Worm (Caenorhabditis elegans) whole organism, L4 larva: ENCODE results near the gene smoc-1.

ENCODE experiments used
- F26F4.8 ChIP-seq: fragments of 200-800 bp; sonication (Bioruptor generic); conservative IDR thresholded peaks from 2 replicates; pipeline ENCODE4 v1.3.6; 2022; ENCODE audit warnings: missing genetic modification characterization, missing compliant biosample characterization
- F49E8.2 ChIP-seq: sonication (generic microtip); optimal IDR thresholded peaks from 2 replicates; lab custom pipeline; 2016; ENCODE audit warnings: missing compliant biosample characterization, mild to moderate bottlenecking, missing genetic modification characterization, borderline replicate concordance
- T20F7.1 ChIP-seq: fragments of 200-800 bp; sonication (Bioruptor generic); optimal IDR thresholded peaks from 2 replicates; lab custom pipeline; 2018; ENCODE audit warnings: mild to moderate bottlenecking, missing genetic modification characterization, missing compliant biosample characterization
- Y48G9A.11 ChIP-seq: fragments of 200-800 bp; sonication (Bioruptor generic); IDR thresholded peaks from 2 replicates; pipeline ENCODE4 v1.3.6; 2022; ENCODE audit warnings: missing genetic modification reagents, missing genetic modification characterization, missing compliant biosample characterization
- ZK337.2 ChIP-seq: fragments of 200-800 bp; sonication (Bioruptor generic); IDR thresholded peaks from 2 replicates; pipeline ENCODE4 v1.3.6; 2022; ENCODE audit warnings: missing genetic modification reagents, missing genetic modification characterization, missing compliant biosample characterization
- aha-1 ChIP-seq: fragments of 150-350 bp; peaks from one replicate; lab custom pipeline; 2014; ENCODE audit warnings: missing biosample characterization, missing genetic modification characterization
- ama-1 ChIP-seq: fragments of 150-350 bp; optimal IDR thresholded peaks from 2 replicates; lab custom pipeline; 2014; ENCODE audit warnings: inconsistent platforms, mixed read lengths
- attf-4 ChIP-seq: sonication (generic microtip); optimal IDR thresholded peaks from 3 replicates; lab custom pipeline; 2017; ENCODE audit warnings: missing biosample characterization, missing genetic modification characterization
- ceh-62 ChIP-seq: sonication (generic microtip); optimal IDR thresholded peaks from 2 replicates; lab custom pipeline; 2017; ENCODE audit warnings: missing biosample characterization, missing genetic modification characterization
- daf-19 ChIP-seq: fragments of 200-800 bp; sonication (Bioruptor generic); conservative IDR thresholded peaks from 2 replicates; pipeline ENCODE4 v1.3.6; 2022; ENCODE audit warnings: missing genetic modification characterization, missing compliant biosample characterization
- daf-8 ChIP-seq: fragments of 200-800 bp; sonication (Bioruptor generic); IDR thresholded peaks from 2 replicates; pipeline ENCODE4 v1.3.6; 2022; ENCODE audit warnings: missing genetic modification characterization, missing compliant biosample characterization
- dmd-6 ChIP-seq: fragments of 200-800 bp; sonication (Bioruptor generic); IDR thresholded peaks from 2 replicates; pipeline ENCODE4 v1.3.6; 2022; ENCODE audit warnings: missing genetic modification reagents, missing genetic modification characterization, missing compliant biosample characterization
- dmd-8 ChIP-seq: fragments of 200-800 bp; sonication (Bioruptor generic); IDR thresholded peaks from 2 replicates; pipeline ENCODE4 v1.3.6; 2022; ENCODE audit warnings: missing genetic modification characterization, missing compliant biosample characterization
- duxl-1 ChIP-seq: sonication (generic microtip); optimal IDR thresholded peaks from 2 replicates; lab custom pipeline; 2016; ENCODE audit warnings: mild to moderate bottlenecking, missing genetic modification characterization, moderate library complexity, missing compliant biosample characterization; ENCODE audit not compliant: poor library complexity
- dve-1 ChIP-seq: sonication (generic microtip); optimal IDR thresholded peaks from 2 replicates; lab custom pipeline; 2017; ENCODE audit warnings: antibody characterized with exemption, mild to moderate bottlenecking, missing genetic modification characterization, missing compliant biosample characterization; ENCODE audit not compliant: insufficient read depth
- egl-43 ChIP-seq: fragments of 200-800 bp; sonication (Bioruptor generic); IDR thresholded peaks from 2 replicates; pipeline ENCODE4 v1.3.6; 2022; ENCODE audit warnings: missing genetic modification reagents, missing genetic modification characterization, missing compliant biosample characterization
- fkh-10 ChIP-seq: fragments of 150-350 bp; optimal IDR thresholded peaks from 2 replicates; lab custom pipeline; 2014; ENCODE audit warnings: missing biosample characterization, missing genetic modification reagents, missing genetic modification characterization
- fos-1 ChIP-seq: fragments of 150-350 bp; optimal IDR thresholded peaks from 2 replicates; lab custom pipeline; 2014; ENCODE audit warnings: missing biosample characterization, missing genetic modification characterization
- gei-8 ChIP-seq: fragments of 200-800 bp; sonication (Bioruptor generic); optimal IDR thresholded peaks from 2 replicates; lab custom pipeline; 2018; ENCODE audit warnings: mild to moderate bottlenecking, missing genetic modification characterization, missing compliant biosample characterization
- hlh-11 ChIP-seq: fragments of 200-800 bp; sonication (Bioruptor generic); optimal IDR thresholded peaks from 2 replicates; lab custom pipeline; 2018; ENCODE audit warnings: mild to moderate bottlenecking, missing genetic modification characterization, missing compliant biosample characterization
- hmg-1.1 ChIP-seq: fragments of 200-800 bp; sonication (Bioruptor generic); IDR thresholded peaks from 2 replicates; pipeline ENCODE4 v1.3.6; 2022; ENCODE audit warnings: missing genetic modification reagents, missing genetic modification characterization, missing compliant biosample characterization
- lin-1 ChIP-seq: fragments of 200-800 bp; sonication (Bioruptor generic); IDR thresholded peaks from 2 replicates; pipeline ENCODE4 v1.3.6; 2022; ENCODE audit warnings: missing genetic modification reagents, missing genetic modification characterization, missing compliant biosample characterization
- lin-15B ChIP-seq: fragments of 150-350 bp; sonication (generic microtip); optimal IDR thresholded peaks from 3 replicates; lab custom pipeline; 2014; ENCODE audit warnings: missing biosample characterization, missing genetic modification characterization
- lir-3 ChIP-seq: sonication (generic microtip); optimal IDR thresholded peaks from 2 replicates; lab custom pipeline; 2016; ENCODE audit warnings: mild to moderate bottlenecking, missing genetic modification characterization, missing compliant biosample characterization
- lsy-2 ChIP-seq, 2 experiments: fragments of 150-350 bp in 1 of 2; sonication (generic microtip) in 1 of 2; optimal IDR thresholded peaks; 2 replicates each; lab custom pipeline; 2014 to 2017; ENCODE audit warnings: missing biosample characterization in 2 of 2, missing genetic modification characterization in 2 of 2
- madf-9 ChIP-seq: fragments of 200-800 bp; sonication (Bioruptor generic); conservative IDR thresholded peaks from 2 replicates; pipeline ENCODE4 v1.3.6; 2022; ENCODE audit warnings: missing genetic modification reagents, missing genetic modification characterization, missing compliant biosample characterization
- mdl-1 ChIP-seq, 2 experiments: fragments of 150-350 bp in 1 of 2; sonication (generic microtip) in 1 of 2; optimal IDR thresholded peaks; 2 replicates each; lab custom pipeline; 2014 to 2017; ENCODE audit warnings: missing biosample characterization in 2 of 2, missing genetic modification characterization in 2 of 2
- mes-2 ChIP-seq: sonication (generic microtip); optimal IDR thresholded peaks from 2 replicates; lab custom pipeline; 2016; ENCODE audit warnings: missing genotype, mild to moderate bottlenecking, missing genetic modification characterization, missing compliant biosample characterization; ENCODE audit not compliant: poor library complexity, severe bottlenecking
- mxl-2 ChIP-seq: fragments of 200-800 bp; sonication (Bioruptor generic); conservative IDR thresholded peaks from 2 replicates; pipeline ENCODE4 v1.3.6; 2022; ENCODE audit warnings: missing genetic modification reagents, missing genetic modification characterization, missing compliant biosample characterization
- nhr-102 ChIP-seq: sonication (generic microtip); optimal IDR thresholded peaks from 2 replicates; lab custom pipeline; 2016; ENCODE audit warnings: mild to moderate bottlenecking, missing genetic modification characterization, moderate library complexity, missing compliant biosample characterization
- nhr-25 ChIP-seq: sonication (generic microtip); optimal IDR thresholded peaks from 2 replicates; lab custom pipeline; 2017; ENCODE audit warnings: missing genetic modification characterization, mild to moderate bottlenecking, missing compliant biosample characterization, antibody characterized with exemption, moderate library complexity, borderline replicate concordance; ENCODE audit not compliant: insufficient read depth
- nhr-28 ChIP-seq: fragments of 150-350 bp; optimal IDR thresholded peaks from 2 replicates; lab custom pipeline; 2014; ENCODE audit warnings: missing biosample characterization, missing genetic modification characterization
- nhr-42 ChIP-seq: fragments of 200-800 bp; sonication (Bioruptor generic); IDR thresholded peaks from 2 replicates; pipeline ENCODE4 v1.3.6; 2022; ENCODE audit warnings: missing genetic modification characterization, missing compliant biosample characterization
- nhr-48 ChIP-seq: sonication (generic microtip); optimal IDR thresholded peaks from 2 replicates; lab custom pipeline; 2016; ENCODE audit warnings: mild to moderate bottlenecking, missing genetic modification characterization, missing compliant biosample characterization
- nhr-76 ChIP-seq: fragments of 150-350 bp; optimal IDR thresholded peaks from 2 replicates; lab custom pipeline; 2014; ENCODE audit warnings: missing biosample characterization, missing genetic modification characterization
- rbr-2 ChIP-seq: sonication (generic microtip); optimal IDR thresholded peaks from 2 replicates; lab custom pipeline; 2016; ENCODE audit warnings: missing genotype, missing genetic modification characterization, missing compliant biosample characterization
- set-16 ChIP-seq: fragments of 200-800 bp; sonication (Bioruptor generic); IDR thresholded peaks from 2 replicates; pipeline ENCODE4 v1.3.6; 2022; ENCODE audit warnings: missing genetic modification reagents, missing genetic modification characterization, missing compliant biosample characterization
- skn-1 ChIP-seq: fragments of 150-350 bp; optimal IDR thresholded peaks from 2 replicates; lab custom pipeline; 2014; ENCODE audit warnings: missing biosample characterization, missing genetic modification characterization
- spr-1 ChIP-seq: sonication (generic microtip); optimal IDR thresholded peaks from 2 replicates; lab custom pipeline; 2016; ENCODE audit warnings: mild to moderate bottlenecking, missing genetic modification characterization, missing compliant biosample characterization
- unc-62 ChIP-seq, 3 experiments: fragments of 150-350 bp in 1 of 3; sonication (generic microtip); optimal IDR thresholded peaks in 2 of 3; peaks in 1 of 3; 1 replicate in 1 of 3; 2 replicates in 2 of 3; lab custom pipeline; 2014 to 2017; ENCODE audit warnings: missing biosample characterization in 3 of 3, missing genetic modification characterization in 3 of 3, missing genetic modification reagents in 3 of 3, missing genotype in 1 of 3
- zag-1 ChIP-seq: fragments of 150-350 bp; optimal IDR thresholded peaks from 2 replicates; lab custom pipeline; 2014; ENCODE audit warnings: missing biosample characterization, missing genetic modification characterization
- zfp-2 ChIP-seq: sonication (generic microtip); optimal IDR thresholded peaks from 2 replicates; lab custom pipeline; 2016; ENCODE audit warnings: mild to moderate bottlenecking, missing genetic modification characterization, missing compliant biosample characterization
- zip-11 ChIP-seq: fragments of 200-800 bp; sonication (Bioruptor generic); IDR thresholded peaks from 2 replicates; pipeline ENCODE4 v1.3.6; 2022; ENCODE audit warnings: missing genetic modification characterization, missing compliant biosample characterization
- zip-2 ChIP-seq: fragments of 150-350 bp; optimal IDR thresholded peaks from 2 replicates; lab custom pipeline; 2014; ENCODE audit warnings: missing biosample characterization, missing genetic modification characterization
- ztf-11 ChIP-seq: fragments of 150-350 bp; optimal IDR thresholded peaks from 2 replicates; lab custom pipeline; 2014; ENCODE audit warnings: missing biosample characterization, missing genetic modification characterization

The smoc-1 gene

ce11 chrV:11799252-11799822 is 41.9 kb downstream of the smoc-1 start (continued):
- TF ChIP-seq attf-4 (no peak), ama-1 (lab: Kevin White, UChicago) (no peak), ztf-11 (tag; lab: Kevin White, UChicago) (no peak), gei-8 (GFP tag; lab: Kevin White, UChicago) (peak; percentile 11), nhr-102 (tag; lab: Kevin White, UChicago) (peak; percentile 84), daf-8 (GFP tag; lab: Robert Waterston, UW) (no peak)

DNA sequence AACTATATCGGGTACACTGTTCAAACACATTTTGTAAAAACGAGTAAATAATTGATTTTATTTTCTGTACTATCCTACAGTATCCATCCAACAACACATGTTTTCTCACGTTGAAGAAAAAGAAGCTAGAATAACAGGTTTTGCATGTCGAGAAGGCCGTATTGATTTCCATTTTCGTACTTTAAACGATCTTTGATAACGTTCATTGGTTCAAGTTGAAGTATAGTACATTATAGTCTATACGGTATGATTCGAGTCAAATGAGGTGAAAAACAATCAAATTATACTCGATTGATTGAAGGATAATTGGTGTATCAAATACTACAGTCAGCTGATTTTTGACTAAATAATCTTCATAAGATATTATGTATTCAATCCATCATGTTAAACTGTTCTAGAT is 43.0 kb downstream of the smoc-1 start:
- TF ChIP-seq ama-1 (lab: Kevin White, UChicago) (no peak), nhr-28 (tag; lab: Kevin White, UChicago) (peak; percentile 28), lin-15B (tag; lab: Kevin White, UChicago) (no peak), lsy-2 (tag; optimal IDR thresholded peaks at IDR 0.05; lab: Kevin White, UChicago) (peak in 1 of 2 experiments; percentile 34), nhr-76 (tag; lab: Kevin White, UChicago) (no peak), nhr-25 (tag; lab: Kevin White, UChicago) (no peak), ZK337.2 (no peak), madf-9 (no peak), T20F7.1 (GFP tag; lab: Kevin White, UChicago) (peak; percentile 24), mes-2 (tag; lab: Kevin White, UChicago) (no peak), set-16 (GFP tag; lab: Robert Waterston, UW) (no peak), hlh-11 (peak; percentile 20), spr-1 (no peak), skn-1 (tag; lab: Kevin White, UChicago) (no peak), Y48G9A.11 (GFP tag; lab: Robert Waterston, UW) (no peak), fos-1 (tag; lab: Kevin White, UChicago) (no peak), daf-19 (GFP tag; lab: Robert Waterston, UW) (no peak), nhr-102 (tag; lab: Kevin White, UChicago) (no peak), mdl-1 (tag; optimal IDR thresholded peaks at IDR 0.05; lab: Kevin White, UChicago) (peak in 1 of 2 experiments; percentile 17), dve-1 (tag; lab: Kevin White, UChicago) (peak; percentile 1), mxl-2 (GFP tag; lab: Robert Waterston, UW) (no peak), F49E8.2 (tag; lab: Kevin White, UChicago) (no peak), daf-8 (GFP tag; lab: Robert Waterston, UW) (no peak), zip-11 (GFP tag; lab: Robert Waterston, UW) (no peak), nhr-48 (peak; percentile 56), dmd-6 (no peak)

- no peak for TF ChIP-seq lir-3
- no peak for TF ChIP-seq rbr-2
- TF ChIP-seq dmd-8 (GFP tag; lab: Robert Waterston, UW), result no peak
- TF ChIP-seq nhr-25 (tag; lab: Kevin White, UChicago), result no peak
- TF ChIP-seq zip-2 (tag; lab: Kevin White, UChicago), result no peak
- TF ChIP-seq hmg-1.1, result no peak
- peak; percentile 51 for TF ChIP-seq dve-1 (tag; lab: Kevin White, UChicago)
- TF ChIP-seq nhr-48, result peak; percentile 83
- TF ChIP-seq zag-1 (tag; lab: Kevin White, UChicago), result no peak
- TF ChIP-seq aha-1, result peak; percentile 91
- TF ChIP-seq egl-43, result no peak
- TF ChIP-seq zfp-2, result no peak
- no peak for TF ChIP-seq fkh-10 (GFP tag; lab: Kevin White, UChicago)
- TF ChIP-seq ceh-62 (tag; lab: Kevin White, UChicago), result no peak
- no peak for TF ChIP-seq nhr-28 (tag; lab: Kevin White, UChicago)
- 0 out of 2 replicates have a peak, but pooled peaks have one; percentile 35 for TF ChIP-seq nhr-42 (GFP tag; lab: Robert Waterston, UW)
- no peak for TF ChIP-seq lin-1 (GFP tag; lab: Robert Waterston, UW)
- TF ChIP-seq unc-62 (GFP tag; optimal IDR thresholded peaks at IDR 0.05 in 1 of 2; lab: Kevin White, UChicago), result peak in 1 of 2 experiments; percentile 60
- TF ChIP-seq unc-62 (tag; optimal IDR thresholded peaks at IDR 0.05; lab: Kevin White, UChicago), result no peak
- no peak for TF ChIP-seq F26F4.8 (GFP tag; lab: Robert Waterston, UW)
- TF ChIP-seq duxl-1, result no peak
- peak in 1 of 2 experiments; percentile 18 for TF ChIP-seq mdl-1 (tag; optimal IDR thresholded peaks at IDR 0.05; lab: Kevin White, UChicago)
Measured at ce11 chrV:11801076-11801849, 43.8 kb downstream of the smoc-1 start.
